Worm (Caenorhabditis elegans) whole organism, mixed stage, embryonic: ENCODE results near the gene dhs-23.

ENCODE experiments used
- bed-3 ChIP-seq: fragments of 200-800 bp; sonication (Bioruptor generic); optimal IDR thresholded peaks from 3 replicates; lab custom pipeline; 2018; ENCODE audit warnings: mild to moderate bottlenecking, missing genetic modification characterization, moderate library complexity, missing compliant biosample characterization
- blmp-1 ChIP-seq: fragments of 150-350 bp; optimal IDR thresholded peaks from 2 replicates; lab custom pipeline; 2014; ENCODE audit warnings: missing biosample characterization, missing genetic modification characterization
- ceh-43 ChIP-seq: fragments of 200-800 bp; sonication (Bioruptor generic); optimal IDR thresholded peaks from 2 replicates; lab custom pipeline; 2018; ENCODE audit warnings: mild to moderate bottlenecking, missing genetic modification characterization, moderate library complexity, missing compliant biosample characterization
- ceh-83 ChIP-seq: fragments of 200-800 bp; sonication (Bioruptor generic); optimal IDR thresholded peaks from 2 replicates; lab custom pipeline; 2018; ENCODE audit warnings: mild to moderate bottlenecking, missing genetic modification characterization, missing compliant biosample characterization
- ces-1 ChIP-seq: fragments of 150-350 bp; optimal IDR thresholded peaks from 2 replicates; lab custom pipeline; 2014; ENCODE audit warnings: missing biosample characterization, missing genetic modification reagents, missing genetic modification characterization
- drap-1 ChIP-seq: fragments of 200-800 bp; sonication (Bioruptor generic); optimal IDR thresholded peaks from 3 replicates; lab custom pipeline; 2018; ENCODE audit warnings: mild to moderate bottlenecking, missing genetic modification characterization, missing compliant biosample characterization
- elt-1 ChIP-seq: sonication (generic microtip); optimal IDR thresholded peaks from 2 replicates; lab custom pipeline; 2017; ENCODE audit warnings: missing genetic modification characterization, mild to moderate bottlenecking, missing compliant biosample characterization, antibody characterized with exemption, moderate library complexity, borderline replicate concordance; ENCODE audit not compliant: insufficient read depth
- elt-3 ChIP-seq: fragments of 150-350 bp; optimal IDR thresholded peaks from 2 replicates; lab custom pipeline; 2014; ENCODE audit warnings: missing biosample characterization, missing genetic modification characterization
- flh-1 ChIP-seq: fragments of 200-800 bp; sonication (Bioruptor generic); optimal IDR thresholded peaks from 2 replicates; lab custom pipeline; 2018; ENCODE audit warnings: mild to moderate bottlenecking, missing genetic modification characterization, moderate library complexity, missing compliant biosample characterization
- ham-2 ChIP-seq: fragments of 200-800 bp; sonication (Bioruptor generic); optimal IDR thresholded peaks from 2 replicates; lab custom pipeline; 2018; ENCODE audit warnings: mild to moderate bottlenecking, missing genetic modification characterization, missing compliant biosample characterization
- hlh-1 ChIP-seq: fragments of 150-350 bp; optimal IDR thresholded peaks from 2 replicates; lab custom pipeline; 2014; ENCODE audit warnings: missing biosample characterization, missing genetic modification reagents, missing genetic modification characterization
- lin-32 ChIP-seq: fragments of 200-800 bp; sonication (Bioruptor generic); optimal IDR thresholded peaks from 2 replicates; lab custom pipeline; 2018; ENCODE audit warnings: mild to moderate bottlenecking, missing genetic modification characterization, missing compliant biosample characterization
- lsy-2 ChIP-seq: fragments of 150-350 bp; optimal IDR thresholded peaks from 2 replicates; lab custom pipeline; 2014; ENCODE audit warnings: missing biosample characterization, missing genetic modification characterization
- mab-5 ChIP-seq: fragments of 150-350 bp; optimal IDR thresholded peaks from 2 replicates; lab custom pipeline; 2014; ENCODE audit warnings: missing biosample characterization, missing genetic modification characterization
- mls-2 ChIP-seq: sonication (generic microtip); optimal IDR thresholded peaks from 2 replicates; lab custom pipeline; 2016; ENCODE audit warnings: mild to moderate bottlenecking, missing genetic modification characterization, moderate library complexity, missing compliant biosample characterization
- nhr-12 ChIP-seq: fragments of 150-350 bp; optimal IDR thresholded peaks from 2 replicates; lab custom pipeline; 2014; ENCODE audit warnings: missing biosample characterization, missing genetic modification characterization
- nhr-28 ChIP-seq: fragments of 150-350 bp; optimal IDR thresholded peaks from 2 replicates; lab custom pipeline; 2014; ENCODE audit warnings: missing biosample characterization, missing genetic modification characterization
- nhr-76 ChIP-seq: sonication (generic microtip); optimal IDR thresholded peaks from 2 replicates; lab custom pipeline; 2017; ENCODE audit warnings: missing biosample characterization, missing genetic modification characterization
- pha-4 ChIP-seq: fragments of 150-350 bp; optimal IDR thresholded peaks from 2 replicates; lab custom pipeline; 2018; ENCODE audit warnings: missing biosample characterization, missing genetic modification reagents, missing genetic modification characterization
- sem-2 ChIP-seq: fragments of 200-800 bp; sonication (Bioruptor generic); optimal IDR thresholded peaks from 2 replicates; lab custom pipeline; 2018; ENCODE audit warnings: mild to moderate bottlenecking, missing genetic modification characterization, missing compliant biosample characterization
- snpc-4 ChIP-seq: fragments of 150-350 bp; optimal IDR thresholded peaks from 2 replicates; lab custom pipeline; 2014; ENCODE audit warnings: missing biosample characterization, missing genetic modification characterization
- sptf-1 ChIP-seq: sonication (generic microtip); optimal IDR thresholded peaks from 2 replicates; lab custom pipeline; 2017; ENCODE audit warnings: mild to moderate bottlenecking, missing genetic modification characterization, moderate library complexity, missing compliant biosample characterization
- tbx-8 ChIP-seq: fragments of 200-800 bp; sonication (Bioruptor generic); optimal IDR thresholded peaks from 2 replicates; lab custom pipeline; 2018; ENCODE audit warnings: mild to moderate bottlenecking, missing genetic modification characterization, moderate library complexity, missing compliant biosample characterization
- unc-120 ChIP-seq: sonication (generic microtip); optimal IDR thresholded peaks from 2 replicates; lab custom pipeline; 2017; ENCODE audit warnings: missing genetic modification characterization, missing compliant biosample characterization; ENCODE audit not compliant: poor library complexity, severe bottlenecking
- unc-62 ChIP-seq: fragments of 150-350 bp; optimal IDR thresholded peaks from 2 replicates; lab custom pipeline; 2014; ENCODE audit warnings: missing biosample characterization, missing genetic modification reagents, missing genetic modification characterization
- zip-8 ChIP-seq: fragments of 150-350 bp; optimal IDR thresholded peaks from 2 replicates; lab custom pipeline; 2014; ENCODE audit warnings: missing biosample characterization, missing genetic modification characterization
- ztf-11 ChIP-seq: fragments of 150-350 bp; optimal IDR thresholded peaks from 2 replicates; lab custom pipeline; 2014; ENCODE audit warnings: missing biosample characterization, missing genetic modification characterization

dhs-23 gene

ce11 chrV:15412625-15413024 lies 31.6 kb downstream of the dhs-23 start, which contains the start of gene srbc-63:
Gene srbc-63 (minus strand): TSS chrV:15412725.
- TF ChIP-seq bed-3 (GFP tag; lab: Kevin White, UChicago): no peak
- TF ChIP-seq sem-2 (GFP tag; lab: Kevin White, UChicago): no peak
- TF ChIP-seq ceh-83: no peak
- TF ChIP-seq nhr-28: no peak
- TF ChIP-seq unc-62: no peak
- no peak for TF ChIP-seq lsy-2 (tag; lab: Kevin White, UChicago)
- TF ChIP-seq lin-32 (GFP tag; lab: Kevin White, UChicago): no peak
- TF ChIP-seq mls-2 (tag; lab: Kevin White, UChicago): no peak
- TF ChIP-seq nhr-12 (tag; lab: Kevin White, UChicago): no peak
- no peak for TF ChIP-seq drap-1 (GFP tag; lab: Kevin White, UChicago)
- TF ChIP-seq flh-1 (GFP tag; lab: Kevin White, UChicago): no peak
- no peak for TF ChIP-seq elt-1 (tag; lab: Kevin White, UChicago)
- TF ChIP-seq mab-5 (tag; lab: Kevin White, UChicago): no peak
- TF ChIP-seq ztf-11 (tag; lab: Kevin White, UChicago): no peak
- no peak for TF ChIP-seq tbx-8 (GFP tag; lab: Kevin White, UChicago)
- no peak for TF ChIP-seq snpc-4

- TF ChIP-seq mls-2 (tag; lab: Kevin White, UChicago) (no peak), bed-3 (GFP tag; lab: Kevin White, UChicago) (no peak), blmp-1 (tag; lab: Kevin White, UChicago) (no peak), ceh-83 (no peak), ham-2 (GFP tag; lab: Kevin White, UChicago) (no peak), mab-5 (tag; lab: Kevin White, UChicago) (no peak), snpc-4 (no peak), ces-1 (no peak), sptf-1 (no peak), elt-1 (tag; lab: Kevin White, UChicago) (no peak)
- TF ChIP-seq, all 35 proteins: peak for 0
These were observed 32.8 kb downstream of the dhs-23 start, which contains the start of gene srh-264 for ce11 chrV:15413847-15414246. Gene srh-264 (plus strand): TSS chrV:15414147.

ce11 chrV:15415951-15416350 lies 34.9 kb downstream of the dhs-23 start, which contains the start of gene srh-265:
Gene srh-265 (plus strand): TSS chrV:15416251.
- TF ChIP-seq blmp-1 (tag; lab: Kevin White, UChicago) (no peak), pha-4 (tag; lab: Kevin White, UChicago) (no peak), elt-3 (tag; lab: Kevin White, UChicago) (no peak), ham-2 (GFP tag; lab: Kevin White, UChicago) (no peak), tbx-8 (GFP tag; lab: Kevin White, UChicago) (no peak)

ce11 chrV:15417822-15418221 lies 36.8 kb downstream of the dhs-23 start, which contains the start of gene T06E6.10:
Gene T06E6.10 (plus strand): TSS chrV:15418122.
- TF ChIP-seq lin-32 (GFP tag; lab: Kevin White, UChicago) (no peak), sem-2 (GFP tag; lab: Kevin White, UChicago) (no peak), ceh-43 (GFP tag; lab: Kevin White, UChicago) (no peak), elt-3 (tag; lab: Kevin White, UChicago) (no peak), flh-1 (GFP tag; lab: Kevin White, UChicago) (no peak), ztf-11 (tag; lab: Kevin White, UChicago) (no peak), nhr-76 (tag; lab: Kevin White, UChicago) (no peak), mab-5 (tag; lab: Kevin White, UChicago) (no peak), unc-120 (no peak), tbx-8 (GFP tag; lab: Kevin White, UChicago) (no peak), ham-2 (GFP tag; lab: Kevin White, UChicago) (no peak), pha-4 (tag; lab: Kevin White, UChicago) (no peak), zip-8 (tag; lab: Kevin White, UChicago) (no peak), hlh-1 (tag; lab: Kevin White, UChicago) (no peak), elt-1 (tag; lab: Kevin White, UChicago) (no peak)

- no peak for TF ChIP-seq mls-2 (tag; lab: Kevin White, UChicago)
- no peak for TF ChIP-seq tbx-8 (GFP tag; lab: Kevin White, UChicago)
- no peak for TF ChIP-seq bed-3 (GFP tag; lab: Kevin White, UChicago)
- no peak for TF ChIP-seq ham-2 (GFP tag; lab: Kevin White, UChicago)
These were observed 42.6 kb downstream of the dhs-23 start, which contains the start of gene fbxa-104 for ce11 chrV:15423601-15424000. Gene fbxa-104 (minus strand): TSS chrV:15423683.
